Fruit fly (Drosophila melanogaster) whole organism, embryonic: ENCODE results near the gene RSG7.

ENCODE experiments used
- CG10274 ChIP-seq: fragments of 200-800 bp; sonication (Bioruptor generic); optimal IDR thresholded peaks from 3 replicates; lab custom pipeline; 2017; ENCODE audit warnings: missing biosample characterization, mild to moderate bottlenecking, missing genetic modification characterization
- CG11247 ChIP-seq: fragments of 200-800 bp; sonication (Bioruptor generic); IDR thresholded peaks from 2 replicates; pipeline ENCODE4 v1.3.6; 2022; ENCODE audit warnings: missing biosample characterization, missing genetic modification characterization
- CG4282 ChIP-seq: fragments of 200-800 bp; sonication (Bioruptor generic); optimal IDR thresholded peaks from 2 replicates; lab custom pipeline; 2016; ENCODE audit warnings: missing biosample characterization, missing genetic modification characterization
- stwl ChIP-seq: fragments of 200-800 bp; sonication (Bioruptor generic); optimal IDR thresholded peaks from 3 replicates; lab custom pipeline; 2018; ENCODE audit warnings: missing biosample characterization, mild to moderate bottlenecking, missing genetic modification characterization, moderate library complexity

DNA sequence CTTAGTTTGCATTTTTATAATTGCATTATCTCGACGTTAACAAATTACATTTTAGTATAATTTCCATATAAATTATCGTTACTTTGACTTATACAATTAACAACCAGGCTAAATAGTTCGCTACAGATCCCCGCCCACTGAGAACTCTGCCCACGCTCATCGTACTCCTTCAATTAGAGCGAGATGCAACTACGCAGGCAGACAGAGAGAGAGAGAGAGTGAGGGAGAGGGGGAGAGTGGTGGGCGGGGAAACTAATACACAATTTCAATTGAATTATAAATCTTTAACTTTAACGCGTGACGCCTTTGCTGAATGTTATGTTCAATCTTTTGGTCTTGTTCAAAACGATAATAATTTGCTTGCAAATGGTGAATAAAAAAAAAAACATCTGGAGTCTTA, 46.1 kb downstream of the RSG7 start:
- TF ChIP-seq stwl (tag; lab: Kevin White, UChicago) (no peak), CG10274 (GFP tag; lab: Kevin White, UChicago) (no peak), CG11247 (GFP tag; lab: Robert Waterston, UW) (no peak), CG4282 (GFP tag; lab: Kevin White, UChicago) (no peak)
